Fruit fly (Drosophila melanogaster) whole organism, wandering third instar larva: ENCODE results near the gene Ctu2.

Experiments
- CG9705 ChIP-seq: fragments of 200-800 bp; sonication (Bioruptor generic); optimal IDR thresholded peaks from 2 replicates; lab custom pipeline; 2018; ENCODE audit warnings: missing biosample characterization, mild to moderate bottlenecking, missing genetic modification characterization
- Hr78 ChIP-seq: fragments of >200 bp; optimal IDR thresholded peaks from 2 replicates; lab custom pipeline; 2017; ENCODE audit warnings: missing biosample characterization, missing genetic modification characterization
- br ChIP-seq: fragments of 200-800 bp; sonication (Bioruptor generic); optimal IDR thresholded peaks from 2 replicates; lab custom pipeline; 2016; ENCODE audit warnings: missing biosample characterization, missing genetic modification characterization
- brk ChIP-seq: fragments of 200-800 bp; sonication (Bioruptor generic); optimal IDR thresholded peaks from 2 replicates; lab custom pipeline; 2016; ENCODE audit warnings: missing biosample characterization, mild to moderate bottlenecking, missing genetic modification characterization
- dsf ChIP-seq: sonication (Bioruptor generic); optimal IDR thresholded peaks from 2 replicates; lab custom pipeline; 2016; ENCODE audit warnings: missing biosample characterization, missing genetic modification characterization, borderline replicate concordance
- h ChIP-seq: fragments of 200-800 bp; sonication (Bioruptor generic); optimal IDR thresholded peaks from 3 replicates; lab custom pipeline; 2016; ENCODE audit warnings: missing biosample characterization, mild to moderate bottlenecking, missing genetic modification characterization
- jim ChIP-seq: fragments of 175-275, 200-325 bp; sonication (Bioruptor generic); optimal IDR thresholded peaks from 2 replicates; lab custom pipeline; 2016; ENCODE audit warnings: missing biosample characterization, mild to moderate bottlenecking, missing genetic modification characterization
- pan ChIP-seq: fragments of >200 bp; optimal IDR thresholded peaks from 2 replicates; lab custom pipeline; 2017
- psq ChIP-seq: fragments of 200-800 bp; sonication (Bioruptor generic); optimal IDR thresholded peaks from 3 replicates; lab custom pipeline; 2017; ENCODE audit warnings: missing biosample characterization, mild to moderate bottlenecking, missing genetic modification characterization, moderate library complexity
- sage ChIP-seq: fragments of 200-800 bp; sonication (Bioruptor generic); optimal IDR thresholded peaks from 2 replicates; lab custom pipeline; 2016; ENCODE audit warnings: missing biosample characterization, mild to moderate bottlenecking, missing genetic modification characterization
- tai ChIP-seq: sonication (Bioruptor generic); optimal IDR thresholded peaks from 2 replicates; lab custom pipeline; 2016; ENCODE audit warnings: missing biosample characterization, missing genetic modification characterization

- no peak for TF ChIP-seq psq (GFP tag; lab: Kevin White, UChicago)
- TF ChIP-seq br, result no peak
- TF ChIP-seq brk (GFP tag; lab: Kevin White, UChicago), result no peak
- TF ChIP-seq sage (GFP tag; lab: Kevin White, UChicago), result peak; percentile 30
- TF ChIP-seq tai, result no peak
- TF ChIP-seq dsf (GFP tag; lab: Kevin White, UChicago), result no peak
- TF ChIP-seq pan (lab: Kevin White, UChicago), result no peak
- TF ChIP-seq CG9705 (GFP tag; lab: Kevin White, UChicago), result no peak
- TF ChIP-seq jim, result no peak
- TF ChIP-seq h (GFP tag; lab: Kevin White, UChicago), result peak; percentile 25
- TF ChIP-seq Hr78 (GFP tag; lab: Kevin White, UChicago), result no peak
Measured at dm6 chr2L:19526316-19526715, 33.3 kb upstream of the Ctu2 start, which contains the start of the genes Dpm1 and CG10137.
